Fruit fly (Drosophila melanogaster): Measurements from ENCODE around the gene bdl.

bdl gene

DNA sequence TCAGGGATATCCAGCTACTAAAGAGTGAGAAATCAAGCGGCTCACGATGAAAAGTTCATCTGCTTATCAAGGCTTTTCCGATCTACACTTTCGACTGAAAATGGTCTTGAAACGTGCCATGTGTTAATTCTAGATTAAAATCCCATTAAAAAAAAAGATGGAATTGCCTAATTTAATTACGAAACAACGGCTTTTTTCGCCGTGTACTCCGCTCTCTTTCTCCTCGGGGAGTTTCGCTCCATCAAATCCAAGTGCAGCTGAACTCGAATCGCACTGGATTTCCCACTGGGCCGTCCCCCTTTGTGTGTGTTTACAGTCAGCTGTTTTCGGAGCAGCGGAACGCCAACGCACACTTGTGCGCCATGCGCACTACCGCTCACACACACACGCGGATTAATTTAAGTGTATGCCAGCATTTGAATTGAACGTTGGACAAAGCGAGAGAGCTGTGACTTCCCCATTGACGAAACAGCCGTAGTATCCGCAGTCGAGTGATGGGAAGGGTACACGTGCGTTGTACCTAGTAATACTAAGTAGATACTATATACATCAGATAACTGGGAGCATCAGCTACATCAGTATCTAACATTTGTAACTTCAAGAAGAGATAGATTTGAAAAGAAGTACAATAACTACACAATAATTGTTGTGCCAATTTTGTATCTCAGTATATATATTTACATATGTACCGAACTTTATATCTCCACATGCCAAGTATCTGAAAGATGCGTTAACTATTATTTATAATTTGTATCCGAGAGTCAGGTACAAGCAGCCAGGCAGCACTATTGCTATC lies 8.8 kb downstream of the bdl start (continued):
- TF ChIP-seq CG10431 (GFP tag; optimal IDR thresholded peaks at IDR 0.05) (peak; percentile 39), Poxn (GFP tag; IDR thresholded peaks at IDR 0.05) (peak; percentile 68; the same call in 1 of the 2 replicates), bigmax (GFP tag; optimal IDR thresholded peaks at IDR 0.05) (peak; percentile 42), Mrtf (GFP tag; IDR thresholded peaks at IDR 0.05) (peak; percentile 81), CoRest (tag; optimal IDR thresholded peaks at IDR 0.05) (peak; percentile 80), CG11560 (tag; IDR thresholded peaks at IDR 0.05) (peak; percentile 44; the same call in 1 of the 3 replicates), otp (GFP tag; IDR thresholded peaks at IDR 0.05) (peak; percentile 84), Hsf (GFP tag; optimal IDR thresholded peaks at IDR 0.05) (peak; percentile 89), Lpt (GFP tag; optimal IDR thresholded peaks at IDR 0.05) (no peak), CG8089 (GFP tag; optimal IDR thresholded peaks at IDR 0.05) (peak; percentile 75), ken (GFP tag; IDR thresholded peaks at IDR 0.05) (peak; percentile 88), tx (GFP tag; optimal IDR thresholded peaks at IDR 0.05) (peak; percentile 81), Stat92E (GFP tag; optimal IDR thresholded peaks at IDR 0.05) (peak in 2 of 3 experiments; percentile 40 to 52), Scr (GFP tag; IDR thresholded peaks at IDR 0.05; ENCODE audit: partially characterized antibody) (no peak), CG12769 (tag; optimal IDR thresholded peaks at IDR 0.05) (peak; percentile 92), dm (GFP tag; optimal IDR thresholded peaks at IDR 0.05) (no peak), H15 (GFP tag; IDR thresholded peaks at IDR 0.05) (peak; percentile 79), Jarid2 (GFP tag; optimal IDR thresholded peaks at IDR 0.05) (peak; percentile 45), Camta (GFP tag; optimal IDR thresholded peaks at IDR 0.05) (peak; percentile 58), zf30C (GFP tag; optimal IDR thresholded peaks at IDR 0.05) (peak; percentile 92), CG30431 (GFP tag; optimal IDR thresholded peaks at IDR 0.05) (peak; percentile 70), lov (optimal IDR thresholded peaks at IDR 0.05) (no peak), lov (GFP tag; IDR thresholded peaks at IDR 0.05) (peak; percentile 82; the same call in 2 of the 3 replicates), Oaz (GFP tag; IDR thresholded peaks at IDR 0.05) (peak; percentile 38), kah (GFP tag; optimal IDR thresholded peaks at IDR 0.05) (peak; percentile 65), nerfin-2 (GFP tag; IDR thresholded peaks at IDR 0.05; ENCODE audit: partially characterized antibody) (no peak), gce (GFP tag; IDR thresholded peaks at IDR 0.05) (peak; percentile 53; the same call in 1 of the 3 replicates), Abd-B (GFP tag; optimal IDR thresholded peaks at IDR 0.05) (peak; percentile 68), disco-r (GFP tag; optimal IDR thresholded peaks at IDR 0.05) (peak; percentile 62), BEAF-32 (GFP tag; optimal IDR thresholded peaks at IDR 0.05) (no peak), prd (optimal IDR thresholded peaks at IDR 0.05) (no peak), prd (GFP tag; IDR thresholded peaks at IDR 0.05) (peak; percentile 83), CG7963 (GFP tag; IDR thresholded peaks at IDR 0.05; ENCODE audit: partially characterized antibody) (no peak), CG1647 (GFP tag; optimal IDR thresholded peaks at IDR 0.05) (peak; percentile 70), Dip3 (GFP tag; optimal IDR thresholded peaks at IDR 0.05) (peak; percentile 68), sc (optimal IDR thresholded peaks at IDR 0.05) (no peak), sc (GFP tag; optimal IDR thresholded peaks at IDR 0.05) (peak; percentile 66), CG12071 (GFP tag; optimal IDR thresholded peaks at IDR 0.05) (peak; percentile 71), Dp (GFP tag; optimal IDR thresholded peaks at IDR 0.05) (no peak), maf-S (GFP tag; optimal IDR thresholded peaks at IDR 0.05) (peak; percentile 77), gcm (GFP tag; optimal IDR thresholded peaks at IDR 0.05) (peak; percentile 50), mld (GFP tag; IDR thresholded peaks at IDR 0.05; ENCODE audit: partially characterized antibody) (no peak), knrl (GFP tag; IDR thresholded peaks at IDR 0.05; ENCODE audit: partially characterized antibody) (no peak), repo (GFP tag; optimal IDR thresholded peaks at IDR 0.05) (peak; percentile 67), CG18619 (GFP tag; optimal IDR thresholded peaks at IDR 0.05) (peak; percentile 67), btn (GFP tag; optimal IDR thresholded peaks at IDR 0.05) (peak; percentile 76), Eip74EF (GFP tag; optimal IDR thresholded peaks at IDR 0.05) (peak in 1 of 2 experiments; percentile 76), CG4820 (GFP tag; optimal IDR thresholded peaks at IDR 0.05) (peak; percentile 78), CG1792 (GFP tag; optimal IDR thresholded peaks at IDR 0.05) (peak; percentile 82)

Measured in whole organism, embryonic.